Worm (Caenorhabditis elegans) whole organism, L4 larva: ENCODE measurements around the gene nspc-20.
A peak's percentile ranks its signal among the peaks of the same experiment; 100 is the strongest.

ENCODE experiments used
- D1046.2 ChIP-seq: fragments of 200-800 bp; sonication (Bioruptor generic); IDR thresholded peaks from 2 replicates; pipeline ENCODE4 v1.3.6; 2022; ENCODE audit warnings: missing genetic modification characterization, missing compliant biosample characterization
- F10B5.3 ChIP-seq: sonication (generic microtip); optimal IDR thresholded peaks from 2 replicates; lab custom pipeline; 2016; ENCODE audit warnings: mild to moderate bottlenecking, missing genetic modification characterization, missing compliant biosample characterization
- F37D6.2 ChIP-seq: sonication (generic microtip); optimal IDR thresholded peaks from 2 replicates; lab custom pipeline; 2016; ENCODE audit warnings: mild to moderate bottlenecking, missing genetic modification characterization, missing compliant biosample characterization
- F49E8.2 ChIP-seq: sonication (generic microtip); optimal IDR thresholded peaks from 2 replicates; lab custom pipeline; 2016; ENCODE audit warnings: missing compliant biosample characterization, mild to moderate bottlenecking, missing genetic modification characterization, borderline replicate concordance
- T26A8.4 ChIP-seq: fragments of 200-800 bp; sonication (Bioruptor generic); IDR thresholded peaks from 2 replicates; pipeline ENCODE4 v1.3.6; 2022; ENCODE audit warnings: missing genetic modification characterization, missing compliant biosample characterization
- Y5F2A.4 ChIP-seq: fragments of 200-800 bp; sonication (Bioruptor generic); optimal IDR thresholded peaks from 2 replicates; lab custom pipeline; 2018; ENCODE audit warnings: mild to moderate bottlenecking, missing genetic modification characterization, missing compliant biosample characterization
- Y75B8A.6 ChIP-seq: fragments of 200-800 bp; sonication (Bioruptor generic); IDR thresholded peaks from 2 replicates; pipeline ENCODE4 v1.3.6; 2022; ENCODE audit warnings: missing genetic modification reagents, missing genetic modification characterization, missing compliant biosample characterization
- aha-1 ChIP-seq: fragments of 150-350 bp; peaks from one replicate; lab custom pipeline; 2014; ENCODE audit warnings: missing biosample characterization, missing genetic modification characterization
- arid-1 ChIP-seq: fragments of 200-800 bp; sonication (Bioruptor generic); conservative IDR thresholded peaks from 2 replicates; pipeline ENCODE4 v1.3.6; 2022; ENCODE audit warnings: missing genetic modification reagents, missing genetic modification characterization, missing compliant biosample characterization
- ceh-28 ChIP-seq: fragments of 150-350 bp; optimal IDR thresholded peaks from 2 replicates; lab custom pipeline; 2014; ENCODE audit warnings: missing biosample characterization, missing genetic modification reagents, missing genetic modification characterization
- ceh-62 ChIP-seq: sonication (generic microtip); optimal IDR thresholded peaks from 2 replicates; lab custom pipeline; 2017; ENCODE audit warnings: missing biosample characterization, missing genetic modification characterization
- ceh-82 ChIP-seq: sonication (generic microtip); optimal IDR thresholded peaks from 2 replicates; lab custom pipeline; 2017; ENCODE audit warnings: missing biosample characterization, missing genetic modification characterization
- ctbp-1 ChIP-seq: fragments of 200-800 bp; sonication (Bioruptor generic); IDR thresholded peaks from 2 replicates; pipeline ENCODE4 v1.3.6; 2022; ENCODE audit warnings: missing genetic modification reagents, missing genetic modification characterization, missing compliant biosample characterization
- daf-12 ChIP-seq: fragments of 150-350 bp; optimal IDR thresholded peaks from 2 replicates; lab custom pipeline; 2014; ENCODE audit warnings: missing biosample characterization, missing genetic modification reagents, missing genetic modification characterization
- dmd-9 ChIP-seq: fragments of 200-800 bp; sonication (Bioruptor generic); IDR thresholded peaks from 2 replicates; pipeline ENCODE4 v1.3.6; 2022; ENCODE audit warnings: missing genetic modification reagents, missing genetic modification characterization, missing compliant biosample characterization
- dpl-1 ChIP-seq: fragments of 150-350 bp; optimal IDR thresholded peaks from 2 replicates; lab custom pipeline; 2014; ENCODE audit warnings: missing biosample characterization, missing genetic modification reagents, missing genetic modification characterization
- duxl-1 ChIP-seq: sonication (generic microtip); optimal IDR thresholded peaks from 2 replicates; lab custom pipeline; 2016; ENCODE audit warnings: mild to moderate bottlenecking, missing genetic modification characterization, moderate library complexity, missing compliant biosample characterization; ENCODE audit not compliant: poor library complexity
- egl-27 ChIP-seq: sonication (generic microtip); optimal IDR thresholded peaks from 3 replicates; lab custom pipeline; 2017; ENCODE audit warnings: missing biosample characterization, missing genetic modification reagents, missing genetic modification characterization
- egl-43 ChIP-seq: fragments of 200-800 bp; sonication (Bioruptor generic); IDR thresholded peaks from 2 replicates; pipeline ENCODE4 v1.3.6; 2022; ENCODE audit warnings: missing genetic modification reagents, missing genetic modification characterization, missing compliant biosample characterization
- fos-1 ChIP-seq: fragments of 150-350 bp; optimal IDR thresholded peaks from 2 replicates; lab custom pipeline; 2014; ENCODE audit warnings: missing biosample characterization, missing genetic modification characterization
- gei-8 ChIP-seq: fragments of 200-800 bp; sonication (Bioruptor generic); optimal IDR thresholded peaks from 2 replicates; lab custom pipeline; 2018; ENCODE audit warnings: mild to moderate bottlenecking, missing genetic modification characterization, missing compliant biosample characterization
- hlh-11 ChIP-seq: fragments of 200-800 bp; sonication (Bioruptor generic); optimal IDR thresholded peaks from 2 replicates; lab custom pipeline; 2018; ENCODE audit warnings: mild to moderate bottlenecking, missing genetic modification characterization, missing compliant biosample characterization
- jun-1 ChIP-seq: fragments of 150-350 bp; optimal IDR thresholded peaks from 2 replicates; lab custom pipeline; 2014; ENCODE audit warnings: missing biosample characterization, missing genetic modification reagents, missing genetic modification characterization
- lin-1 ChIP-seq: fragments of 200-800 bp; sonication (Bioruptor generic); IDR thresholded peaks from 2 replicates; pipeline ENCODE4 v1.3.6; 2022; ENCODE audit warnings: missing genetic modification reagents, missing genetic modification characterization, missing compliant biosample characterization
- lin-15B ChIP-seq: fragments of 150-350 bp; sonication (generic microtip); optimal IDR thresholded peaks from 3 replicates; lab custom pipeline; 2014; ENCODE audit warnings: missing biosample characterization, missing genetic modification characterization
- lsy-2 ChIP-seq, 2 experiments: fragments of 150-350 bp in 1 of 2; sonication (generic microtip) in 1 of 2; optimal IDR thresholded peaks; 2 replicates each; lab custom pipeline; 2014 to 2017; ENCODE audit warnings: missing biosample characterization in 2 of 2, missing genetic modification characterization in 2 of 2
- mdl-1 ChIP-seq, 2 experiments: fragments of 150-350 bp in 1 of 2; sonication (generic microtip) in 1 of 2; optimal IDR thresholded peaks; 2 replicates each; lab custom pipeline; 2014 to 2017; ENCODE audit warnings: missing biosample characterization in 2 of 2, missing genetic modification characterization in 2 of 2
- mdt-29 ChIP-seq: fragments of 200-800 bp; sonication (Bioruptor generic); IDR thresholded peaks from 2 replicates; pipeline ENCODE4 v1.3.6; 2022; ENCODE audit warnings: missing genetic modification reagents, missing genetic modification characterization, missing compliant biosample characterization
- mes-2 ChIP-seq: sonication (generic microtip); optimal IDR thresholded peaks from 2 replicates; lab custom pipeline; 2016; ENCODE audit warnings: missing genotype, mild to moderate bottlenecking, missing genetic modification characterization, missing compliant biosample characterization; ENCODE audit not compliant: poor library complexity, severe bottlenecking
- mxl-2 ChIP-seq: fragments of 200-800 bp; sonication (Bioruptor generic); conservative IDR thresholded peaks from 2 replicates; pipeline ENCODE4 v1.3.6; 2022; ENCODE audit warnings: missing genetic modification reagents, missing genetic modification characterization, missing compliant biosample characterization
- nhr-10 ChIP-seq: fragments of 150-350 bp; optimal IDR thresholded peaks from 2 replicates; lab custom pipeline; 2014; ENCODE audit warnings: missing biosample characterization, missing genetic modification characterization
- nhr-11 ChIP-seq: fragments of 150-350 bp; optimal IDR thresholded peaks from 2 replicates; lab custom pipeline; 2014; ENCODE audit warnings: missing biosample characterization, missing genetic modification characterization
- nhr-111 ChIP-seq: fragments of 200-800 bp; sonication (Bioruptor generic); optimal IDR thresholded peaks from 2 replicates; lab custom pipeline; 2018; ENCODE audit warnings: mild to moderate bottlenecking, missing genetic modification characterization, missing compliant biosample characterization
- nhr-237 ChIP-seq: sonication (generic microtip); optimal IDR thresholded peaks from 2 replicates; lab custom pipeline; 2017; ENCODE audit warnings: missing biosample characterization, missing genetic modification characterization
- nhr-25 ChIP-seq: sonication (generic microtip); optimal IDR thresholded peaks from 2 replicates; lab custom pipeline; 2017; ENCODE audit warnings: missing genetic modification characterization, mild to moderate bottlenecking, missing compliant biosample characterization, antibody characterized with exemption, moderate library complexity, borderline replicate concordance; ENCODE audit not compliant: insufficient read depth
- nhr-28 ChIP-seq: fragments of 150-350 bp; optimal IDR thresholded peaks from 2 replicates; lab custom pipeline; 2014; ENCODE audit warnings: missing biosample characterization, missing genetic modification characterization
- nhr-41 ChIP-seq: fragments of 200-800 bp; sonication (Bioruptor generic); IDR thresholded peaks from 2 replicates; pipeline ENCODE4 v1.3.6; 2022; ENCODE audit warnings: missing genetic modification reagents, missing genetic modification characterization, missing compliant biosample characterization
- nhr-6 ChIP-seq: fragments of 150-350 bp; optimal IDR thresholded peaks from 2 replicates; lab custom pipeline; 2014; ENCODE audit warnings: missing biosample characterization, missing genetic modification characterization
- nhr-76 ChIP-seq: fragments of 150-350 bp; optimal IDR thresholded peaks from 2 replicates; lab custom pipeline; 2014; ENCODE audit warnings: missing biosample characterization, missing genetic modification characterization
- nhr-77 ChIP-seq: fragments of 150-350 bp; optimal IDR thresholded peaks from 2 replicates; lab custom pipeline; 2014; ENCODE audit warnings: missing biosample characterization, missing genetic modification characterization
- php-3 ChIP-seq: fragments of 200-800 bp; sonication (Bioruptor generic); IDR thresholded peaks from 2 replicates; pipeline ENCODE4 v1.3.6; 2022; ENCODE audit warnings: missing genetic modification reagents, missing genetic modification characterization, missing compliant biosample characterization
- pqm-1 ChIP-seq: sonication (generic microtip); optimal IDR thresholded peaks from 2 replicates; lab custom pipeline; 2017; ENCODE audit warnings: missing biosample characterization, missing genetic modification characterization
- sdz-12 ChIP-seq: fragments of 200-800 bp; sonication (Bioruptor generic); optimal IDR thresholded peaks from 2 replicates; lab custom pipeline; 2018; ENCODE audit warnings: mild to moderate bottlenecking, missing genetic modification characterization, missing compliant biosample characterization
- set-16 ChIP-seq: fragments of 200-800 bp; sonication (Bioruptor generic); IDR thresholded peaks from 2 replicates; pipeline ENCODE4 v1.3.6; 2022; ENCODE audit warnings: missing genetic modification reagents, missing genetic modification characterization, missing compliant biosample characterization
- spr-3 ChIP-seq: fragments of 200-800 bp; sonication (Bioruptor generic); optimal IDR thresholded peaks from 2 replicates; lab custom pipeline; 2018; ENCODE audit warnings: mild to moderate bottlenecking, missing genetic modification characterization, missing compliant biosample characterization
- tag-97 ChIP-seq: fragments of 200-800 bp; sonication (Bioruptor generic); IDR thresholded peaks from 2 replicates; pipeline ENCODE4 v1.3.6; 2022; ENCODE audit warnings: missing genetic modification characterization, missing compliant biosample characterization
- tra-1 ChIP-seq: fragments of 200-800 bp; sonication (Bioruptor generic); IDR thresholded peaks from 2 replicates; pipeline ENCODE4 v1.3.6; 2022; ENCODE audit warnings: missing genetic modification reagents, missing genetic modification characterization, missing compliant biosample characterization
- unc-62 ChIP-seq, 3 experiments: fragments of 150-350 bp in 1 of 3; sonication (generic microtip); optimal IDR thresholded peaks in 2 of 3; peaks in 1 of 3; 1 replicate in 1 of 3; 2 replicates in 2 of 3; lab custom pipeline; 2014 to 2017; ENCODE audit warnings: missing biosample characterization in 3 of 3, missing genetic modification characterization in 3 of 3, missing genetic modification reagents in 3 of 3, missing genotype in 1 of 3
- zfp-3 ChIP-seq: fragments of 200-800 bp; sonication (Bioruptor generic); conservative IDR thresholded peaks from 2 replicates; pipeline ENCODE4 v1.3.6; 2022; ENCODE audit warnings: missing genetic modification reagents, missing genetic modification characterization, missing compliant biosample characterization
- zip-2 ChIP-seq: fragments of 150-350 bp; optimal IDR thresholded peaks from 2 replicates; lab custom pipeline; 2014; ENCODE audit warnings: missing biosample characterization, missing genetic modification characterization
- ztf-11 ChIP-seq: fragments of 150-350 bp; optimal IDR thresholded peaks from 2 replicates; lab custom pipeline; 2014; ENCODE audit warnings: missing biosample characterization, missing genetic modification characterization

The nspc-20 gene

DNA sequence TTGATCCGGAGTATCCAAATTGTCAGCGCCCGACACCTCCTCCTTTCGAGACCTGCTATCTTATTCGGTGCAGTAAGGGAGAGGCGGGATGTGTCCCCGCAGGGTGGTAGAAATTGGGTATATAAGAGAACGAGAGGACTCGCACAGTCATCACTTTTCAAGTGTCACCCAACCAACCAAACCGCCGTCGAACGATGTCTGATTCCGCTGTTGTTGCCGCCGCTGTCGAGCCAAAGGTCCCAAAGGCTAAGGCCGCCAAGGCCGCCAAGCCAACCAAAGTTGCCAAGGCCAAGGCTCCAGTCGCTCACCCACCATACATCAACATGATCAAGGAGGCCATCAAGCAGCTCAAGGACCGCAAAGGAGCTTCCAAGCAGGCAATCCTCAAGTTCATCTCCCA, 40.1 kb downstream of the nspc-20 start, which contains the start of gene his-24 (continued):
- TF ChIP-seq Y75B8A.6 (GFP tag; lab: Robert Waterston, UW) (no peak), gei-8 (GFP tag; lab: Kevin White, UChicago) (no peak), nhr-111 (GFP tag; lab: Kevin White, UChicago) (no peak), mdt-29 (no peak), nhr-76 (tag; lab: Kevin White, UChicago) (no peak), aha-1 (tag; lab: Kevin White, UChicago) (peak; percentile 99), zip-2 (tag; lab: Kevin White, UChicago) (no peak), ctbp-1 (GFP tag; lab: Robert Waterston, UW) (peak; percentile 62; the same call in 1 of the 2 replicates), sdz-12 (GFP tag; lab: Kevin White, UChicago) (no peak), F37D6.2 (tag; lab: Kevin White, UChicago) (peak; percentile 19), nhr-11 (peak; percentile 48), tra-1 (GFP tag; lab: Robert Waterston, UW) (peak; percentile 73), fos-1 (tag; lab: Kevin White, UChicago) (no peak), pqm-1 (tag; lab: Kevin White, UChicago) (peak; percentile 40), hlh-11 (peak; percentile 70), nhr-28 (tag; lab: Kevin White, UChicago) (peak; percentile 56), egl-43 (GFP tag; lab: Robert Waterston, UW) (peak; percentile 56; the same call in 1 of the 2 replicates), dpl-1 (GFP tag; lab: Kevin White, UChicago) (peak; percentile 45), mes-2 (tag; lab: Kevin White, UChicago) (peak; percentile 81), F10B5.3 (tag; lab: Kevin White, UChicago) (no peak), nhr-77 (tag; lab: Kevin White, UChicago) (peak; percentile 63), F49E8.2 (no peak), jun-1 (tag; lab: Kevin White, UChicago) (no peak), lsy-2 (tag; optimal IDR thresholded peaks at IDR 0.05; lab: Kevin White, UChicago) (peak in 1 of 2 experiments; percentile 70), nhr-6 (tag; lab: Kevin White, UChicago) (peak; percentile 85), arid-1 (no peak), unc-62 (GFP tag; optimal IDR thresholded peaks at IDR 0.05 in 1 of 2; lab: Kevin White, UChicago) (no peak), unc-62 (tag; optimal IDR thresholded peaks at IDR 0.05; lab: Kevin White, UChicago) (no peak), set-16 (no peak), spr-3 (GFP tag; lab: Kevin White, UChicago) (no peak), daf-12 (tag; lab: Kevin White, UChicago) (no peak), nhr-25 (tag; lab: Kevin White, UChicago) (peak; percentile 18), tag-97 (GFP tag; lab: Robert Waterston, UW) (no peak), nhr-41 (GFP tag; lab: Robert Waterston, UW) (no peak), lin-15B (tag; lab: Kevin White, UChicago) (no peak), lin-1 (GFP tag; lab: Robert Waterston, UW) (no peak), php-3 (GFP tag; lab: Robert Waterston, UW) (peak; percentile 65), ztf-11 (tag; lab: Kevin White, UChicago) (no peak), ceh-28 (no peak), mdl-1 (tag; optimal IDR thresholded peaks at IDR 0.05; lab: Kevin White, UChicago) (peak in 1 of 2 experiments; percentile 32), duxl-1 (tag; lab: Kevin White, UChicago) (peak; percentile 33), D1046.2 (0 out of 2 replicates have a peak, but pooled peaks have one; percentile 53), dmd-9 (GFP tag; lab: Robert Waterston, UW) (peak; percentile 66; the same call in 1 of the 2 replicates), Y5F2A.4 (GFP tag; lab: Kevin White, UChicago) (no peak), mxl-2 (GFP tag; lab: Robert Waterston, UW) (0 out of 2 replicates have a peak, but pooled peaks have one; percentile 40), nhr-237 (tag; lab: Kevin White, UChicago) (no peak), egl-27 (tag; lab: Kevin White, UChicago) (no peak), zfp-3 (GFP tag; lab: Robert Waterston, UW) (no peak), ceh-62 (tag; lab: Kevin White, UChicago) (no peak), nhr-10 (tag; lab: Kevin White, UChicago) (no peak), T26A8.4 (peak; percentile 54), ceh-82 (tag; lab: Kevin White, UChicago) (no peak)
